Worm (Caenorhabditis elegans) whole organism, L3 larva: ENCODE data around the gene bed-2.

ENCODE experiments used
- ZK546.5 ChIP-seq: sonication (generic microtip); optimal IDR thresholded peaks from 2 replicates; lab custom pipeline; 2017; ENCODE audit warnings: missing biosample characterization, missing genetic modification characterization
- ceh-16 ChIP-seq: sonication (generic microtip); optimal IDR thresholded peaks from 2 replicates; lab custom pipeline; 2017; ENCODE audit warnings: missing biosample characterization, missing genetic modification characterization
- ceh-82 ChIP-seq: fragments of 150-350 bp; optimal IDR thresholded peaks from 2 replicates; lab custom pipeline; 2014; ENCODE audit warnings: missing biosample characterization, missing genetic modification characterization
- ceh-9 ChIP-seq: sonication (generic microtip); optimal IDR thresholded peaks from 2 replicates; lab custom pipeline; 2018; ENCODE audit warnings: missing biosample characterization, missing genetic modification characterization
- daf-12 ChIP-seq: fragments of 150-350 bp; optimal IDR thresholded peaks from 2 replicates; lab custom pipeline; 2014; ENCODE audit warnings: missing biosample characterization, missing genetic modification reagents, missing genetic modification characterization
- egl-27 ChIP-seq: sonication (generic microtip); optimal IDR thresholded peaks from 4 replicates; lab custom pipeline; 2017; ENCODE audit warnings: missing biosample characterization, missing genetic modification reagents, missing genetic modification characterization
- fkh-10 ChIP-seq: sonication (generic microtip); optimal IDR thresholded peaks from 2 replicates; lab custom pipeline; 2017; ENCODE audit warnings: missing biosample characterization, missing genetic modification reagents, missing genetic modification characterization
- fkh-2 ChIP-seq: fragments of 150-350 bp; optimal IDR thresholded peaks from 2 replicates; lab custom pipeline; 2014; ENCODE audit warnings: missing biosample characterization, missing genetic modification reagents, missing genetic modification characterization
- hmg-11 ChIP-seq: sonication (generic microtip); optimal IDR thresholded peaks from 2 replicates; lab custom pipeline; 2016; ENCODE audit warnings: missing genetic modification characterization, missing compliant biosample characterization
- jun-1 ChIP-seq: fragments of 150-350 bp; optimal IDR thresholded peaks from 2 replicates; lab custom pipeline; 2014; ENCODE audit warnings: missing biosample characterization, missing genetic modification reagents, missing genetic modification characterization
- nfya-1 ChIP-seq: sonication (generic microtip); optimal IDR thresholded peaks from 2 replicates; lab custom pipeline; 2017; ENCODE audit warnings: missing genetic modification characterization, mild to moderate bottlenecking, missing compliant biosample characterization, antibody characterized with exemption, moderate library complexity; ENCODE audit not compliant: insufficient read depth
- nhr-28 ChIP-seq: fragments of 150-350 bp; optimal IDR thresholded peaks from 2 replicates; lab custom pipeline; 2014; ENCODE audit warnings: missing biosample characterization, missing genetic modification characterization
- nhr-76 ChIP-seq: fragments of 150-350 bp; sonication (generic microtip); optimal IDR thresholded peaks from 5 replicates; lab custom pipeline; 2014; ENCODE audit warnings: missing biosample characterization, missing genetic modification characterization
- sea-2 ChIP-seq: fragments of 150-350 bp; sonication (generic microtip); optimal IDR thresholded peaks from 4 replicates; lab custom pipeline; 2014; ENCODE audit warnings: missing biosample characterization, missing genetic modification reagents, missing genetic modification characterization
- skn-1 ChIP-seq: fragments of 150-350 bp; optimal IDR thresholded peaks from 2 replicates; lab custom pipeline; 2014; ENCODE audit warnings: missing biosample characterization, missing genetic modification characterization
- snpc-4 ChIP-seq: fragments of 150-350 bp; optimal IDR thresholded peaks from 2 replicates; lab custom pipeline; 2014; ENCODE audit warnings: missing biosample characterization, missing genetic modification characterization

Gene bed-2

ce11 chrIII:11424815-11425214 lies 45.8 kb downstream of the bed-2 start:
- TF ChIP-seq nhr-76 (tag; lab: Kevin White, UChicago) (no peak), sea-2 (GFP tag; lab: Kevin White, UChicago) (no peak), snpc-4 (tag; lab: Kevin White, UChicago) (no peak), skn-1 (tag; lab: Kevin White, UChicago) (no peak)

- TF ChIP-seq nhr-28 (tag; lab: Kevin White, UChicago), result no peak
- TF ChIP-seq hmg-11 (tag; lab: Kevin White, UChicago), result no peak
- TF ChIP-seq jun-1 (tag; lab: Kevin White, UChicago), result no peak
- no peak for TF ChIP-seq egl-27 (tag; lab: Kevin White, UChicago)
- no peak for TF ChIP-seq daf-12 (tag; lab: Kevin White, UChicago)
- TF ChIP-seq ceh-16 (tag; lab: Kevin White, UChicago), result no peak
- no peak for TF ChIP-seq ceh-9 (tag; lab: Kevin White, UChicago)
- no peak for TF ChIP-seq nfya-1 (tag; lab: Kevin White, UChicago)
- no peak for TF ChIP-seq ZK546.5
- no peak for TF ChIP-seq fkh-10
- TF ChIP-seq fkh-2 (tag; lab: Kevin White, UChicago), result no peak
- no peak for TF ChIP-seq ceh-82 (tag; lab: Kevin White, UChicago)
Measured at ce11 chrIII:11419551-11419950, 51.1 kb downstream of the bed-2 start.
